Fruit fly (Drosophila melanogaster) S2 (cell line): Measurements from ENCODE around the gene CG32679.

Experiments used
- CG8478 ChIP-seq: fragments of >200 bp; optimal IDR thresholded peaks from 2 replicates; lab custom pipeline; 2018
- CTCF ChIP-seq, 2 experiments: fragments of >200 bp; optimal IDR thresholded peaks; 2 replicates each; lab custom pipeline; 2018

dm6 chrX:10333352-10333751 is 33.9 kb downstream of the CG32679 start, which contains the start of gene CG43740:
- TF ChIP-seq CG8478 (lab: Kevin White, UChicago) (no peak), CTCF (optimal IDR thresholded peaks at IDR 0.05; lab: Kevin White, UChicago) (no peak)
